Worm (Caenorhabditis elegans) whole organism, early embryonic: ENCODE measurements around the gene ver-3.

Source experiments
- aly-1 ChIP-seq: sonication (generic microtip); optimal IDR thresholded peaks from 2 replicates; lab custom pipeline; 2016; ENCODE audit warnings: missing genetic modification characterization, missing compliant biosample characterization
- ama-1 ChIP-seq: fragments of 150-350 bp; optimal IDR thresholded peaks from 2 replicates; lab custom pipeline; 2014
- hmbx-1 ChIP-seq: sonication (generic microtip); optimal IDR thresholded peaks from 2 replicates; lab custom pipeline; 2016; ENCODE audit warnings: mild to moderate bottlenecking, missing genetic modification characterization, missing compliant biosample characterization
- hmg-4 ChIP-seq: fragments of 200-800 bp; sonication (Bioruptor generic); optimal IDR thresholded peaks from 2 replicates; lab custom pipeline; 2018; ENCODE audit warnings: mild to moderate bottlenecking, missing genetic modification characterization, missing compliant biosample characterization
- tbx-37 ChIP-seq: fragments of 200-800 bp; sonication (Bioruptor generic); conservative IDR thresholded peaks from 2 replicates; pipeline ENCODE4 v1.3.6; 2022; ENCODE audit warnings: missing genetic modification reagents, missing genetic modification characterization, missing compliant biosample characterization

- TF ChIP-seq tbx-37 (GFP tag; lab: Robert Waterston, UW) (no peak), aly-1 (tag; lab: Kevin White, UChicago) (no peak), ama-1 (lab: Kevin White, UChicago) (no peak), hmg-4 (GFP tag; lab: Kevin White, UChicago) (no peak), hmbx-1 (no peak)
Measured at ce11 chrX:11032412-11032811, 40.1 kb downstream of the ver-3 start.
